Worm (Caenorhabditis elegans) whole organism, L3 larva: Measurements from ENCODE around the gene clec-153.

Source experiments
- R02D3.7 ChIP-seq: fragments of 150-350 bp; optimal IDR thresholded peaks from 2 replicates; lab custom pipeline; 2014; ENCODE audit warnings: missing biosample characterization, missing genetic modification characterization
- ZK546.5 ChIP-seq: sonication (generic microtip); optimal IDR thresholded peaks from 2 replicates; lab custom pipeline; 2017; ENCODE audit warnings: missing biosample characterization, missing genetic modification characterization
- aly-2 ChIP-seq: fragments of 150-350 bp; optimal IDR thresholded peaks from 2 replicates; lab custom pipeline; 2014; ENCODE audit warnings: missing biosample characterization, missing genetic modification characterization
- ama-1 ChIP-seq: fragments of 150-350 bp; optimal IDR thresholded peaks from 2 replicates; lab custom pipeline; 2018
- ceh-16 ChIP-seq: sonication (generic microtip); optimal IDR thresholded peaks from 2 replicates; lab custom pipeline; 2017; ENCODE audit warnings: missing biosample characterization, missing genetic modification characterization
- ceh-28 ChIP-seq: fragments of 150-350 bp; optimal IDR thresholded peaks from 2 replicates; lab custom pipeline; 2014; ENCODE audit warnings: missing biosample characterization, missing genetic modification reagents, missing genetic modification characterization
- ceh-82 ChIP-seq: fragments of 150-350 bp; optimal IDR thresholded peaks from 2 replicates; lab custom pipeline; 2014; ENCODE audit warnings: missing biosample characterization, missing genetic modification characterization
- ceh-9 ChIP-seq: sonication (generic microtip); optimal IDR thresholded peaks from 2 replicates; lab custom pipeline; 2018; ENCODE audit warnings: missing biosample characterization, missing genetic modification characterization
- daf-12 ChIP-seq: fragments of 150-350 bp; optimal IDR thresholded peaks from 2 replicates; lab custom pipeline; 2014; ENCODE audit warnings: missing biosample characterization, missing genetic modification reagents, missing genetic modification characterization
- egl-27 ChIP-seq: sonication (generic microtip); optimal IDR thresholded peaks from 4 replicates; lab custom pipeline; 2017; ENCODE audit warnings: missing biosample characterization, missing genetic modification reagents, missing genetic modification characterization
- egl-5 ChIP-seq: fragments of 150-350 bp; optimal IDR thresholded peaks from 2 replicates; lab custom pipeline; 2017; ENCODE audit warnings: missing biosample characterization, missing genetic modification reagents, missing genetic modification characterization, inconsistent platforms
- elt-2 ChIP-seq: sonication (generic microtip); optimal IDR thresholded peaks from 2 replicates; lab custom pipeline; 2016; ENCODE audit warnings: missing genetic modification reagents, mild to moderate bottlenecking, missing genetic modification characterization, missing compliant biosample characterization
- elt-3 ChIP-seq, 3 experiments: fragments of 150-350 bp in 1 of 3; sonication (generic microtip) in 2 of 3; optimal IDR thresholded peaks; 2 replicates in 2 of 3; 4 replicates in 1 of 3; lab custom pipeline; 2014 to 2017; ENCODE audit warnings: missing biosample characterization in 3 of 3, missing genetic modification characterization in 3 of 3
- eor-1 ChIP-seq, 2 experiments: fragments of 150-350 bp; optimal IDR thresholded peaks; 2 replicates each; lab custom pipeline; 2014 to 2018; ENCODE audit warnings: missing biosample characterization in 2 of 2, missing genetic modification characterization in 2 of 2
- fkh-10 ChIP-seq: sonication (generic microtip); optimal IDR thresholded peaks from 2 replicates; lab custom pipeline; 2017; ENCODE audit warnings: missing biosample characterization, missing genetic modification reagents, missing genetic modification characterization
- fkh-2 ChIP-seq: fragments of 150-350 bp; optimal IDR thresholded peaks from 2 replicates; lab custom pipeline; 2014; ENCODE audit warnings: missing biosample characterization, missing genetic modification reagents, missing genetic modification characterization
- fos-1 ChIP-seq: fragments of 150-350 bp; optimal IDR thresholded peaks from 2 replicates; lab custom pipeline; 2014; ENCODE audit warnings: missing biosample characterization, missing genetic modification characterization
- hmg-11 ChIP-seq: sonication (generic microtip); optimal IDR thresholded peaks from 2 replicates; lab custom pipeline; 2016; ENCODE audit warnings: missing genetic modification characterization, missing compliant biosample characterization
- jun-1 ChIP-seq: fragments of 150-350 bp; optimal IDR thresholded peaks from 2 replicates; lab custom pipeline; 2014; ENCODE audit warnings: missing biosample characterization, missing genetic modification reagents, missing genetic modification characterization
- lin-15B ChIP-seq: fragments of 150-350 bp; optimal IDR thresholded peaks from 2 replicates; lab custom pipeline; 2014; ENCODE audit warnings: missing biosample characterization, missing genetic modification characterization
- lin-39 ChIP-seq: fragments of 150-350 bp; optimal IDR thresholded peaks from 2 replicates; lab custom pipeline; 2018; ENCODE audit warnings: missing biosample characterization, missing genetic modification reagents, missing genetic modification characterization
- lsy-12 ChIP-seq: sonication (generic microtip); optimal IDR thresholded peaks from 2 replicates; lab custom pipeline; 2016; ENCODE audit warnings: mild to moderate bottlenecking, missing genetic modification characterization, missing compliant biosample characterization
- mdl-1 ChIP-seq: fragments of 150-350 bp; optimal IDR thresholded peaks from 2 replicates; lab custom pipeline; 2014; ENCODE audit warnings: missing biosample characterization, missing genetic modification characterization
- mml-1 ChIP-seq: fragments of 150-350 bp; sonication (generic microtip); optimal IDR thresholded peaks from 3 replicates; lab custom pipeline; 2014; ENCODE audit warnings: missing biosample characterization, missing genetic modification characterization
- nfya-1 ChIP-seq: sonication (generic microtip); optimal IDR thresholded peaks from 2 replicates; lab custom pipeline; 2017; ENCODE audit warnings: missing genetic modification characterization, mild to moderate bottlenecking, missing compliant biosample characterization, antibody characterized with exemption, moderate library complexity; ENCODE audit not compliant: insufficient read depth
- nhr-11 ChIP-seq: fragments of 150-350 bp; optimal IDR thresholded peaks from 2 replicates; lab custom pipeline; 2014; ENCODE audit warnings: missing biosample characterization, missing genetic modification characterization
- nhr-12 ChIP-seq: fragments of 150-350 bp; optimal IDR thresholded peaks from 2 replicates; lab custom pipeline; 2014; ENCODE audit warnings: missing biosample characterization, missing genetic modification characterization
- nhr-23 ChIP-seq: fragments of 150-350 bp; optimal IDR thresholded peaks from 2 replicates; lab custom pipeline; 2014; ENCODE audit warnings: missing biosample characterization, missing genetic modification reagents, missing genetic modification characterization
- nhr-25 ChIP-seq: sonication (generic microtip); optimal IDR thresholded peaks from 2 replicates; lab custom pipeline; 2017; ENCODE audit warnings: missing biosample characterization, missing genetic modification characterization
- nhr-28 ChIP-seq: fragments of 150-350 bp; optimal IDR thresholded peaks from 2 replicates; lab custom pipeline; 2014; ENCODE audit warnings: missing biosample characterization, missing genetic modification characterization
- nhr-43 ChIP-seq: sonication (generic microtip); optimal IDR thresholded peaks from 2 replicates; lab custom pipeline; 2016; ENCODE audit warnings: mild to moderate bottlenecking, missing genetic modification characterization, missing compliant biosample characterization; ENCODE audit not compliant: poor library complexity, severe bottlenecking
- nhr-67 ChIP-seq: fragments of 150-350 bp; optimal IDR thresholded peaks from 2 replicates; lab custom pipeline; 2014; ENCODE audit warnings: missing biosample characterization, missing genetic modification characterization
- pha-4 ChIP-seq: fragments of 150-350 bp; optimal IDR thresholded peaks from 2 replicates; lab custom pipeline; 2014; ENCODE audit warnings: missing biosample characterization, missing genetic modification reagents, missing genetic modification characterization
- sea-2 ChIP-seq: fragments of 150-350 bp; sonication (generic microtip); optimal IDR thresholded peaks from 4 replicates; lab custom pipeline; 2014; ENCODE audit warnings: missing biosample characterization, missing genetic modification reagents, missing genetic modification characterization
- skn-1 ChIP-seq: fragments of 150-350 bp; optimal IDR thresholded peaks from 2 replicates; lab custom pipeline; 2014; ENCODE audit warnings: missing biosample characterization, missing genetic modification characterization
- snpc-4 ChIP-seq: fragments of 150-350 bp; optimal IDR thresholded peaks from 2 replicates; lab custom pipeline; 2014; ENCODE audit warnings: missing biosample characterization, missing genetic modification characterization
- unc-39 ChIP-seq: sonication (generic microtip); optimal IDR thresholded peaks from 4 replicates; lab custom pipeline; 2017; ENCODE audit warnings: missing biosample characterization, missing genetic modification characterization
- unc-62 ChIP-seq: fragments of 150-350 bp; sonication (generic microtip); optimal IDR thresholded peaks from 4 replicates; lab custom pipeline; 2014; ENCODE audit warnings: missing biosample characterization, missing genetic modification reagents, missing genetic modification characterization
- zag-1 ChIP-seq: fragments of 150-350 bp; optimal IDR thresholded peaks from 2 replicates; lab custom pipeline; 2014; ENCODE audit warnings: missing biosample characterization, missing genetic modification characterization
- ztf-11 ChIP-seq: fragments of 150-350 bp; optimal IDR thresholded peaks from 2 replicates; lab custom pipeline; 2014; ENCODE audit warnings: missing biosample characterization, missing genetic modification characterization
- ztf-4 ChIP-seq: fragments of 150-350 bp; optimal IDR thresholded peaks from 2 replicates; lab custom pipeline; 2014; ENCODE audit warnings: missing biosample characterization, missing genetic modification characterization

clec-153 gene

ce11 chrIII:4649811-4650544 lies 14.9 kb downstream of the clec-153 start, which contains the start of gene ppm-2:
TSS of gene ppm-2 (plus strand) at chrIII:4650494.
- TF ChIP-seq sea-2 (no peak), ama-1 (lab: Kevin White, UChicago) (peak; percentile 12), nhr-25 (tag; lab: Kevin White, UChicago) (peak; percentile 15), daf-12 (no peak), nfya-1 (tag; lab: Kevin White, UChicago) (no peak), nhr-28 (tag; lab: Kevin White, UChicago) (no peak), nhr-23 (tag; lab: Kevin White, UChicago) (peak; percentile 39), elt-2 (tag; lab: Kevin White, UChicago) (peak; percentile 63), mdl-1 (tag; lab: Kevin White, UChicago) (peak; percentile 5), fkh-10 (GFP tag; lab: Kevin White, UChicago) (no peak), hmg-11 (tag; lab: Kevin White, UChicago) (no peak), ceh-82 (tag; lab: Kevin White, UChicago) (no peak), jun-1 (tag; lab: Kevin White, UChicago) (peak; percentile 8)

ce11 chrIII:4653374-4653773 lies 18.3 kb downstream of the clec-153 start:
- TF ChIP-seq nhr-11 (no peak), unc-39 (tag; lab: Kevin White, UChicago) (no peak), ceh-28 (tag; lab: Kevin White, UChicago) (no peak), pha-4 (tag; lab: Kevin White, UChicago) (no peak), nhr-43 (no peak), ceh-16 (no peak), elt-3 (tag; optimal IDR thresholded peaks at IDR 0.05; lab: Kevin White, UChicago) (no peak), zag-1 (tag; lab: Kevin White, UChicago) (no peak)

- peak; percentile 19 for TF ChIP-seq ama-1 (lab: Kevin White, UChicago)
- TF ChIP-seq ceh-16: no peak
- TF ChIP-seq nhr-43: peak; percentile 66
- TF ChIP-seq lsy-12 (tag; lab: Kevin White, UChicago): peak; percentile 27
- no peak for TF ChIP-seq egl-27 (tag; lab: Kevin White, UChicago)
Observed at ce11 chrIII:4653912-4654311, 18.9 kb downstream of the clec-153 start.

DNA sequence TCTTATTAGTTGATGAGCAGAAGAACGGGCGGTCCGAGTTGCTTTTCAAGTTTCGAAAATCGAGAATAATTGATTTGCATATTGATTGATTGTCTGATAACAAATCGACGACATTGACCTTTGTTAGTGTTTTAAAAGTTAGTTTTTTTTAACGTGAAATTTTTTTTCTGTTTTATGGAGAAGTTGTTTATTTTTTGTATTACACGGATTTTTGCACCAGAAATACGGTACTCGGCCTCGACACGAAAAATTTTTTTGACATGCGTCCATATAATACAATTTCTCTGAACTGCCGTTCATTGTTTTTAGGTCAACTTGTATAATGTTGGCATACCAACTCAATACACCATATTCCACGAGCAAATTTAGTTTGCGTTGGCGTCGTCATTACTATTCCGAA lies 20.4 kb downstream of the clec-153 start, which contains the start of gene T23F11.2:
TSS of gene T23F11.2 (minus strand) at position 101 of the 400 bp plus-strand sequence.
- no peak for TF ChIP-seq nhr-28 (tag; lab: Kevin White, UChicago)
- no peak for TF ChIP-seq nhr-25 (tag; lab: Kevin White, UChicago)
- no peak for TF ChIP-seq ztf-11 (tag; lab: Kevin White, UChicago)
- TF ChIP-seq eor-1 (tag; optimal IDR thresholded peaks at IDR 0.05; lab: Kevin White, UChicago): no peak
- no peak for TF ChIP-seq lsy-12 (tag; lab: Kevin White, UChicago)
- TF ChIP-seq ceh-9 (tag; lab: Kevin White, UChicago): no peak
- TF ChIP-seq ceh-28 (tag; lab: Kevin White, UChicago): no peak
- no peak for TF ChIP-seq sea-2
- no peak for TF ChIP-seq ceh-82 (tag; lab: Kevin White, UChicago)
- TF ChIP-seq ceh-16: no peak
- no peak for TF ChIP-seq nhr-67 (tag; lab: Kevin White, UChicago)

ce11 chrIII:4656415-4656814 lies 21.4 kb downstream of the clec-153 start:
- TF ChIP-seq fkh-10 (GFP tag; lab: Kevin White, UChicago) (peak; percentile 67), fos-1 (no peak), ztf-11 (tag; lab: Kevin White, UChicago) (no peak), unc-62 (GFP tag; lab: Kevin White, UChicago) (no peak), jun-1 (tag; lab: Kevin White, UChicago) (no peak), nhr-28 (tag; lab: Kevin White, UChicago) (no peak), lsy-12 (tag; lab: Kevin White, UChicago) (no peak), egl-5 (tag; lab: Kevin White, UChicago) (no peak), nhr-12 (tag; lab: Kevin White, UChicago) (no peak), ceh-9 (tag; lab: Kevin White, UChicago) (no peak), aly-2 (tag; lab: Kevin White, UChicago) (no peak), R02D3.7 (tag; lab: Kevin White, UChicago) (no peak), mml-1 (no peak), skn-1 (no peak), ZK546.5 (no peak), nhr-23 (tag; lab: Kevin White, UChicago) (no peak), nhr-43 (no peak), lin-39 (tag; lab: Kevin White, UChicago) (peak; percentile 85), nhr-67 (tag; lab: Kevin White, UChicago) (no peak), lin-15B (tag; lab: Kevin White, UChicago) (peak; percentile 31), pha-4 (tag; lab: Kevin White, UChicago) (no peak), nfya-1 (tag; lab: Kevin White, UChicago) (peak; percentile 81), zag-1 (tag; lab: Kevin White, UChicago) (no peak), fkh-2 (tag; lab: Kevin White, UChicago) (no peak), daf-12 (no peak), unc-39 (tag; lab: Kevin White, UChicago) (no peak), sea-2 (no peak), ztf-4 (no peak), ceh-16 (no peak), snpc-4 (tag; lab: Kevin White, UChicago) (peak; percentile 49)
